Worm (Caenorhabditis elegans): Measurements from ENCODE around the gene frpr-5.

DNA sequence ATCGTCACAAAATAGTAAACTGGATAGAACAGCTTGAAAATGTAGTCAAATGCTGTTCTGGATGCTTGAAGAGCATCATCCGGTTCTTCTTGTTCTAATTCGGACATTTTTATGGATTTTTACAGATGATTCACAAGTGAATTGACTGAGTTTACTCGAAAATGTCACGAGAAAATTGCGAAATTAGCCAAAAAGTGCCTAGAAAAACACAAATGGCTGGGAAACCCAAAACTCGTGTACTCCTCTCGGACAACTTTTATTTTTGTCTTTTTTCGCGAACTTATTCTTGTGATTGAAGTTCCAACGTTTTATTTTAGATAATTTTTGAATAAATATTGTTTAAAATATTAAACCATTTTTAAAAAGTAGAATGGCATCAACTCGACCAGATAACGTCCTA lies 15.7 kb upstream of the frpr-5 start, which contains the start of the genes C56A3.4 and C56A3.5:
- no peak for TF ChIP-seq mab-5 (tag; optimal IDR thresholded peaks at IDR 0.05)
- TF ChIP-seq ztf-11 (tag; optimal IDR thresholded peaks at IDR 0.05): no peak
- TF ChIP-seq nhr-12 (tag; optimal IDR thresholded peaks at IDR 0.05): no peak
- no peak for TF ChIP-seq elt-1 (tag; optimal IDR thresholded peaks at IDR 0.05; ENCODE audit: borderline replicate concordance, insufficient read depth)
- no peak for TF ChIP-seq sptf-1 (tag; optimal IDR thresholded peaks at IDR 0.05)
- TF ChIP-seq ces-1 (GFP tag; optimal IDR thresholded peaks at IDR 0.05): peak; percentile 22
